Fruit fly (Drosophila melanogaster) whole organism, embryonic: ENCODE measurements around the gene Cyp12a4.

Experiments used
- Atf3 ChIP-seq: fragments of 200-800 bp; sonication (Bioruptor generic); optimal IDR thresholded peaks from 3 replicates; lab custom pipeline; 2016; ENCODE audit warnings: missing biosample characterization, missing genetic modification characterization
- Awh ChIP-seq: fragments of 200-800 bp; sonication (Bioruptor generic); IDR thresholded peaks from 2 replicates; pipeline ENCODE4, ENCODE4 v1.3.6; 2022; ENCODE audit warnings: missing biosample characterization, missing genetic modification characterization
- Bteb2 ChIP-seq: fragments of 200-800 bp; sonication (Bioruptor generic); optimal IDR thresholded peaks from 2 replicates; lab custom pipeline; 2016; ENCODE audit warnings: missing biosample characterization, missing genetic modification characterization
- CG10321 ChIP-seq: fragments of 200-800 bp; sonication (Bioruptor generic); IDR thresholded peaks from 2 replicates; pipeline ENCODE4 v1.3.6; 2022; ENCODE audit warnings: missing biosample characterization, missing genetic modification characterization
- CG11398 ChIP-seq: fragments of 200-800 bp; sonication (Bioruptor generic); optimal IDR thresholded peaks from 2 replicates; lab custom pipeline; 2016; ENCODE audit warnings: missing biosample characterization, missing genetic modification characterization
- CG15011 ChIP-seq: fragments of 200-800 bp; sonication (Bioruptor generic); optimal IDR thresholded peaks from 3 replicates; lab custom pipeline; 2018; ENCODE audit warnings: missing biosample characterization, mild to moderate bottlenecking, missing genetic modification characterization
- CG15514 ChIP-seq: fragments of 200-800 bp; sonication (Bioruptor generic); optimal IDR thresholded peaks from 3 replicates; lab custom pipeline; 2017; ENCODE audit warnings: missing biosample characterization, missing genetic modification characterization, mild to moderate bottlenecking, moderate library complexity, missing genetic modification reagents
- CG18011 ChIP-seq: fragments of 200-800 bp; sonication (Bioruptor generic); optimal IDR thresholded peaks from 2 replicates; lab custom pipeline; 2017; ENCODE audit warnings: missing biosample characterization, missing genetic modification characterization, mild to moderate bottlenecking, moderate library complexity, missing genotype
- CG2712 ChIP-seq: fragments of 200-800 bp; optimal IDR thresholded peaks from 3 replicates; lab custom pipeline; 2019; ENCODE audit warnings: missing biosample characterization, mild to moderate bottlenecking, missing genetic modification characterization, moderate library complexity
- CG34422 ChIP-seq: fragments of 200-800 bp; sonication (Bioruptor generic); IDR thresholded peaks from 3 replicates; pipeline ENCODE4 v1.3.6; 2022; ENCODE audit warnings: missing biosample characterization, missing genetic modification characterization
- CG4328 ChIP-seq: fragments of 200-800 bp; sonication (Bioruptor generic); optimal IDR thresholded peaks from 3 replicates; lab custom pipeline; 2017; ENCODE audit warnings: missing biosample characterization, missing genetic modification reagents, missing genetic modification characterization
- CG4404 ChIP-seq: fragments of 200-800 bp; sonication (Bioruptor generic); IDR thresholded peaks from 2 replicates; pipeline ENCODE4 v1.3.6; 2022; ENCODE audit warnings: missing biosample characterization, missing genetic modification characterization
- CG7963 ChIP-seq: fragments of 200-800 bp; sonication (Bioruptor generic); IDR thresholded peaks from 3 replicates; pipeline ENCODE4 v1.3.6; 2022; ENCODE audit warnings: missing biosample characterization, missing genetic modification characterization; ENCODE audit not compliant: partially characterized antibody
- CG8359 ChIP-seq: fragments of 200-800 bp; sonication (Bioruptor generic); optimal IDR thresholded peaks from 2 replicates; lab custom pipeline; 2017; ENCODE audit warnings: missing biosample characterization, mild to moderate bottlenecking, missing genetic modification characterization, borderline replicate concordance
- CG9727 ChIP-seq: fragments of 200-800 bp; sonication (Bioruptor generic); optimal IDR thresholded peaks from 3 replicates; lab custom pipeline; 2017; ENCODE audit warnings: missing biosample characterization, mild to moderate bottlenecking, missing genetic modification characterization
- D19A ChIP-seq: fragments of 200-800 bp; optimal IDR thresholded peaks from 3 replicates; lab custom pipeline; 2019; ENCODE audit warnings: missing biosample characterization, mild to moderate bottlenecking, missing genetic modification characterization, moderate library complexity
- Dref ChIP-seq: fragments of 200-800 bp; sonication (Bioruptor generic); IDR thresholded peaks from 2 replicates; pipeline ENCODE4 v1.3.6; 2022; ENCODE audit warnings: missing biosample characterization, missing genetic modification characterization
- Hr78 ChIP-seq, 2 experiments: fragments of 200-800 bp in 1 of 2; fragments of >200 bp in 1 of 2; sonication (Bioruptor generic) in 1 of 2; optimal IDR thresholded peaks; 2 replicates each; lab custom pipeline; 2017 to 2019; ENCODE audit warnings: missing biosample characterization in 2 of 2, missing genetic modification characterization in 2 of 2, mild to moderate bottlenecking in 1 of 2, moderate library complexity in 1 of 2
- Pdp1 ChIP-seq, 2 experiments: fragments of 200-800 bp; sonication (Bioruptor generic); optimal IDR thresholded peaks; 3 replicates each; lab custom pipeline; 2016; ENCODE audit warnings: missing biosample characterization in 2 of 2, missing genetic modification characterization in 2 of 2, mild to moderate bottlenecking in 1 of 2, moderate library complexity in 1 of 2
- Poxn ChIP-seq: fragments of 200-800 bp; sonication (Bioruptor generic); IDR thresholded peaks from 2 replicates; pipeline ENCODE4 v1.3.6; 2022; ENCODE audit warnings: missing biosample characterization, missing genetic modification characterization
- bcd ChIP-seq: fragments of 200-800 bp; sonication (Bioruptor generic); optimal IDR thresholded peaks from 2 replicates; lab custom pipeline; 2017; ENCODE audit warnings: missing biosample characterization, mild to moderate bottlenecking, missing genetic modification characterization
- dati ChIP-seq: fragments of 200-800 bp; sonication (Bioruptor generic); IDR thresholded peaks from 2 replicates; pipeline ENCODE4 v1.3.6; 2022; ENCODE audit warnings: missing biosample characterization, missing genetic modification characterization
- dm ChIP-seq: fragments of 200-800 bp; sonication (Bioruptor generic); optimal IDR thresholded peaks from 3 replicates; lab custom pipeline; 2016; ENCODE audit warnings: missing biosample characterization, missing genetic modification characterization
- gcm ChIP-seq: fragments of 200-800 bp; sonication (Bioruptor generic); optimal IDR thresholded peaks from 2 replicates; lab custom pipeline; 2019; ENCODE audit warnings: missing biosample characterization, mild to moderate bottlenecking, missing genetic modification characterization, moderate library complexity
- grau ChIP-seq: fragments of 200-800 bp; optimal IDR thresholded peaks from 3 replicates; lab custom pipeline; 2019; ENCODE audit warnings: missing biosample characterization, mild to moderate bottlenecking, missing genetic modification characterization, moderate library complexity
- ind ChIP-seq: fragments of 200-800 bp; sonication (Bioruptor generic); optimal IDR thresholded peaks from 3 replicates; lab custom pipeline; 2016; ENCODE audit warnings: missing biosample characterization, missing genetic modification characterization
- peb ChIP-seq: fragments of 200-800 bp; sonication (Bioruptor generic); IDR thresholded peaks from 2 replicates; pipeline ENCODE4 v1.3.6; 2022; ENCODE audit warnings: missing biosample characterization, missing genetic modification characterization
- prd ChIP-seq, 3 experiments: fragments of >200 bp in 2 of 3; fragments of 200-800 bp in 1 of 3; sonication (Bioruptor generic) in 1 of 3; optimal IDR thresholded peaks in 2 of 3; IDR thresholded peaks in 1 of 3; 2 replicates in 2 of 3; 3 replicates in 1 of 3; pipeline versions ENCODE4 v1.3.6 to Lab custom; 2017 to 2022; ENCODE audit warnings: missing biosample characterization in 1 of 3, missing genetic modification characterization in 1 of 3
- rib ChIP-seq: fragments of 200-800 bp; sonication (Bioruptor generic); IDR thresholded peaks from 2 replicates; pipeline ENCODE4 v1.3.6; 2022; ENCODE audit warnings: missing biosample characterization, missing genetic modification characterization
- sens ChIP-seq: fragments of 200-800 bp; sonication (Bioruptor generic); peaks from one replicate; lab custom pipeline; 2016; ENCODE audit warnings: missing biosample characterization, missing genetic modification characterization
- sug ChIP-seq: fragments of 200-800 bp; optimal IDR thresholded peaks from 2 replicates; lab custom pipeline; 2019; ENCODE audit warnings: missing biosample characterization, mild to moderate bottlenecking, missing genetic modification characterization, moderate library complexity
- tll ChIP-seq, 2 experiments: fragments of 200-800 bp in 1 of 2; fragments of >200 bp in 1 of 2; sonication (Bioruptor generic) in 1 of 2; optimal IDR thresholded peaks; 2 replicates each; lab custom pipeline; 2017 to 2019; ENCODE audit warnings: missing biosample characterization in 2 of 2, missing genetic modification characterization in 2 of 2, mild to moderate bottlenecking in 1 of 2, moderate library complexity in 1 of 2
- zfh1 ChIP-seq: fragments of 200-800 bp; sonication (Bioruptor generic); IDR thresholded peaks from 3 replicates; pipeline ENCODE4 v1.3.6; 2022; ENCODE audit warnings: missing biosample characterization, missing genetic modification characterization

Cyp12a4 gene

dm6 chr3R:19096299-19097048 lies 38.5 kb upstream of the Cyp12a4 start, which contains the start of gene CG6040 (continued):
- TF ChIP-seq CG15011 (GFP tag; lab: Kevin White, UChicago) (no peak), rib (no peak), CG9727 (GFP tag; lab: Kevin White, UChicago) (peak; percentile 67), Atf3 (GFP tag; lab: Kevin White, UChicago) (peak; percentile 63), ind (GFP tag; lab: Kevin White, UChicago) (peak; percentile 37), CG4328 (GFP tag; lab: Kevin White, UChicago) (no peak), CG18011 (no peak)

dm6 chr3R:19098272-19098671 lies 36.7 kb upstream of the Cyp12a4 start:
- TF ChIP-seq CG34422 (GFP tag; lab: Robert Waterston, UW) (no peak), sens (GFP tag; lab: Kevin White, UChicago) (peak; percentile 17)

dm6 chr3R:19100098-19100497 lies 34.9 kb upstream of the Cyp12a4 start:
- TF ChIP-seq CG7963 (GFP tag; lab: Robert Waterston, UW) (no peak), CG2712 (no peak), dm (GFP tag; lab: Kevin White, UChicago) (no peak), peb (GFP tag; lab: Robert Waterston, UW) (no peak), Poxn (GFP tag; lab: Robert Waterston, UW) (no peak), Pdp1 (GFP tag; optimal IDR thresholded peaks at IDR 0.05; lab: Kevin White, UChicago) (peak in 1 of 2 experiments; percentile 12), Bteb2 (GFP tag; lab: Kevin White, UChicago) (no peak), dati (GFP tag; lab: Robert Waterston, UW) (no peak), tll (GFP tag; optimal IDR thresholded peaks at IDR 0.05; lab: Kevin White, UChicago) (no peak), CG4404 (GFP tag; lab: Robert Waterston, UW) (no peak), D19A (no peak), CG15514 (no peak), gcm (GFP tag; lab: Kevin White, UChicago) (no peak), sug (tag; lab: Kevin White, UChicago) (peak; percentile 82), CG11398 (no peak), grau (tag; lab: Kevin White, UChicago) (no peak), bcd (GFP tag; lab: Kevin White, UChicago) (no peak), prd (optimal IDR thresholded peaks at IDR 0.05; lab: Kevin White, UChicago) (no peak), prd (GFP tag; IDR thresholded peaks at IDR 0.05; lab: Robert Waterston, UW) (no peak)

dm6 chr3R:19101267-19101840 lies 33.6 kb upstream of the Cyp12a4 start:
- peak in 1 of 2 experiments; percentile 72 for TF ChIP-seq Hr78 (GFP tag; optimal IDR thresholded peaks at IDR 0.05; lab: Kevin White, UChicago)
- TF ChIP-seq Dref (GFP tag; lab: Robert Waterston, UW), result no peak
- TF ChIP-seq Pdp1 (GFP tag; optimal IDR thresholded peaks at IDR 0.05; lab: Kevin White, UChicago), result peak in 1 of 2 experiments; percentile 71
- TF ChIP-seq zfh1, result 0 out of 3 replicates have a peak, but pooled peaks have one; percentile 24
- no peak for TF ChIP-seq CG10321 (GFP tag; lab: Robert Waterston, UW)
- peak; percentile 96 for TF ChIP-seq CG8359 (GFP tag; lab: Kevin White, UChicago)
- TF ChIP-seq Awh, result 0 out of 2 replicates have a peak, but pooled peaks have one; percentile 19
